Fruit fly (Drosophila melanogaster): ENCODE data around the gene AIMP2.

dm6 chr3L:15595980-15596379 is 12.5 kb downstream of the AIMP2 start:
- no peak for TF ChIP-seq HLH106 (tag; optimal IDR thresholded peaks at IDR 0.05)
- TF ChIP-seq Dfd (GFP tag; optimal IDR thresholded peaks at IDR 0.05): no peak
- TF ChIP-seq sv (GFP tag; optimal IDR thresholded peaks at IDR 0.05): no peak
- TF ChIP-seq dmrt93B (GFP tag; optimal IDR thresholded peaks at IDR 0.05): no peak
- TF ChIP-seq rgr (GFP tag; optimal IDR thresholded peaks at IDR 0.05): no peak
- no peak for TF ChIP-seq usp (GFP tag; optimal IDR thresholded peaks at IDR 0.05)
- no peak for TF ChIP-seq psq (GFP tag; optimal IDR thresholded peaks at IDR 0.05)
- TF ChIP-seq Vsx2 (GFP tag; optimal IDR thresholded peaks at IDR 0.05; ENCODE audit: partially characterized antibody): no peak
- TF ChIP-seq pan (optimal IDR thresholded peaks at IDR 0.05): no peak
